Worm (Caenorhabditis elegans) whole organism, early embryonic: ENCODE results near the gene ceh-20.

Experiments
- B0310.2 ChIP-seq: sonication (generic microtip); optimal IDR thresholded peaks from 2 replicates; lab custom pipeline; 2016; ENCODE audit warnings: mild to moderate bottlenecking, missing genetic modification characterization, missing compliant biosample characterization
- F13C5.2 ChIP-seq: sonication (generic microtip); optimal IDR thresholded peaks from 2 replicates; lab custom pipeline; 2017; ENCODE audit warnings: mild to moderate bottlenecking, missing genetic modification characterization, inconsistent platforms, missing compliant biosample characterization
- ama-1 ChIP-seq: fragments of 150-350 bp; optimal IDR thresholded peaks from 2 replicates; lab custom pipeline; 2014
- ceh-13 ChIP-seq: fragments of 200-800 bp; sonication (Bioruptor generic); optimal IDR thresholded peaks from 2 replicates; lab custom pipeline; 2018; ENCODE audit warnings: mild to moderate bottlenecking, missing genetic modification characterization, missing compliant biosample characterization
- ceh-36 ChIP-seq: sonication (generic microtip); optimal IDR thresholded peaks from 2 replicates; lab custom pipeline; 2016; ENCODE audit warnings: missing genetic modification characterization, inconsistent platforms, missing compliant biosample characterization
- ets-7 ChIP-seq: sonication (generic microtip); optimal IDR thresholded peaks from 2 replicates; lab custom pipeline; 2016; ENCODE audit warnings: missing genotype, missing genetic modification characterization, missing compliant biosample characterization
- flt-1 ChIP-seq: fragments of 200-800 bp; sonication (Bioruptor generic); IDR thresholded peaks from 2 replicates; pipeline ENCODE4 v1.3.6; 2022; ENCODE audit warnings: missing genetic modification characterization, missing compliant biosample characterization
- hmbx-1 ChIP-seq: sonication (generic microtip); optimal IDR thresholded peaks from 2 replicates; lab custom pipeline; 2016; ENCODE audit warnings: mild to moderate bottlenecking, missing genetic modification characterization, missing compliant biosample characterization
- hmg-4 ChIP-seq: fragments of 200-800 bp; sonication (Bioruptor generic); optimal IDR thresholded peaks from 2 replicates; lab custom pipeline; 2018; ENCODE audit warnings: mild to moderate bottlenecking, missing genetic modification characterization, missing compliant biosample characterization
- hnd-1 ChIP-seq: sonication (generic microtip); optimal IDR thresholded peaks from 2 replicates; lab custom pipeline; 2016; ENCODE audit warnings: missing genetic modification characterization, missing compliant biosample characterization
- pes-1 ChIP-seq: fragments of 200-800 bp; sonication (Bioruptor generic); IDR thresholded peaks from 2 replicates; pipeline ENCODE4 v1.3.6; 2022; ENCODE audit warnings: missing genetic modification reagents, missing genetic modification characterization, missing compliant biosample characterization
- scrt-1 ChIP-seq: fragments of 200-800 bp; sonication (Bioruptor generic); IDR thresholded peaks from 2 replicates; pipeline ENCODE4 v1.3.6; 2022; ENCODE audit warnings: missing genetic modification characterization, missing compliant biosample characterization
- sea-1 ChIP-seq: fragments of 200-800 bp; sonication (Bioruptor generic); conservative IDR thresholded peaks from 2 replicates; pipeline ENCODE4 v1.3.6; 2022; ENCODE audit warnings: missing genetic modification characterization, missing compliant biosample characterization
- tra-4 ChIP-seq: sonication (generic microtip); optimal IDR thresholded peaks from 2 replicates; lab custom pipeline; 2017; ENCODE audit warnings: missing genetic modification characterization, missing compliant biosample characterization

ce11 chrIII:6958674-6959241, 20.9 kb upstream of the ceh-20 start:
- TF ChIP-seq ama-1 (lab: Kevin White, UChicago) (no peak), sea-1 (no peak), flt-1 (no peak), ets-7 (no peak), tra-4 (no peak), ceh-36 (tag; lab: Kevin White, UChicago) (no peak), hnd-1 (tag; lab: Kevin White, UChicago) (no peak), F13C5.2 (tag; lab: Kevin White, UChicago) (no peak), ceh-13 (GFP tag; lab: Kevin White, UChicago) (no peak), B0310.2 (tag; lab: Kevin White, UChicago) (no peak), scrt-1 (no peak), hmg-4 (GFP tag; lab: Kevin White, UChicago) (no peak), hmbx-1 (tag; lab: Kevin White, UChicago) (no peak), pes-1 (GFP tag; lab: Robert Waterston, UW) (no peak)
